Worm (Caenorhabditis elegans) whole organism, late embryonic: ENCODE measurements around the gene C50E10.2.
"Not testable (repeated sequence)": the region's sequence is repeated elsewhere in the genome, so short reads cannot be mapped to it uniquely, and the experiment has no call there.

Experiments used
- C08G9.2 ChIP-seq: sonication (generic microtip); optimal IDR thresholded peaks from 2 replicates; lab custom pipeline; 2016; ENCODE audit warnings: mild to moderate bottlenecking, missing genetic modification characterization, moderate library complexity, missing compliant biosample characterization
- ahr-1 ChIP-seq: sonication (generic microtip); optimal IDR thresholded peaks from 2 replicates; lab custom pipeline; 2016; ENCODE audit warnings: missing genetic modification characterization, missing compliant biosample characterization
- ama-1 ChIP-seq: fragments of 150-350 bp; optimal IDR thresholded peaks from 2 replicates; lab custom pipeline; 2014
- ceh-14 ChIP-seq: sonication (generic microtip); optimal IDR thresholded peaks from 2 replicates; lab custom pipeline; 2016; ENCODE audit warnings: missing genotype, missing genetic modification characterization, missing compliant biosample characterization
- dve-1 ChIP-seq: sonication (generic microtip); optimal IDR thresholded peaks from 2 replicates; lab custom pipeline; 2017; ENCODE audit warnings: antibody characterized with exemption, mild to moderate bottlenecking, missing genetic modification characterization, missing compliant biosample characterization
- elt-4 ChIP-seq: sonication (generic microtip); optimal IDR thresholded peaks from 2 replicates; lab custom pipeline; 2016; ENCODE audit warnings: missing genetic modification characterization, missing compliant biosample characterization
- pqm-1 ChIP-seq: sonication (generic microtip); optimal IDR thresholded peaks from 2 replicates; lab custom pipeline; 2016; ENCODE audit warnings: missing genetic modification characterization, missing compliant biosample characterization
- sox-2 ChIP-seq: fragments of 200-800 bp; sonication (Bioruptor generic); IDR thresholded peaks from 2 replicates; pipeline ENCODE4 v1.3.6; 2022; ENCODE audit warnings: missing genetic modification reagents, missing genetic modification characterization, missing compliant biosample characterization
- tbx-2 ChIP-seq: sonication (generic microtip); optimal IDR thresholded peaks from 2 replicates; lab custom pipeline; 2016; ENCODE audit warnings: missing genetic modification characterization, missing compliant biosample characterization
- unc-42 ChIP-seq: sonication (generic microtip); optimal IDR thresholded peaks from 2 replicates; lab custom pipeline; 2016; ENCODE audit warnings: missing genotype, missing genetic modification characterization, missing compliant biosample characterization
- ztf-16 ChIP-seq: sonication (generic microtip); optimal IDR thresholded peaks from 2 replicates; lab custom pipeline; 2017; ENCODE audit warnings: missing genetic modification characterization, missing compliant biosample characterization

ce11 chrII:12318541-12318940 is 9.0 kb upstream of the C50E10.2 start, which contains the start of gene sre-49:
- TF ChIP-seq ztf-16 (tag; lab: Kevin White, UChicago); sox-2 (GFP tag; lab: Robert Waterston, UW); ama-1; elt-4 (tag; lab: Kevin White, UChicago); ceh-14 (tag; lab: Kevin White, UChicago); C08G9.2 (tag; lab: Kevin White, UChicago); unc-42; pqm-1 (tag; lab: Kevin White, UChicago); tbx-2; dve-1; ahr-1: not testable (repeated sequence)
